Fruit fly (Drosophila melanogaster): ENCODE data around the gene CG32365.

The CG32365 gene

DNA sequence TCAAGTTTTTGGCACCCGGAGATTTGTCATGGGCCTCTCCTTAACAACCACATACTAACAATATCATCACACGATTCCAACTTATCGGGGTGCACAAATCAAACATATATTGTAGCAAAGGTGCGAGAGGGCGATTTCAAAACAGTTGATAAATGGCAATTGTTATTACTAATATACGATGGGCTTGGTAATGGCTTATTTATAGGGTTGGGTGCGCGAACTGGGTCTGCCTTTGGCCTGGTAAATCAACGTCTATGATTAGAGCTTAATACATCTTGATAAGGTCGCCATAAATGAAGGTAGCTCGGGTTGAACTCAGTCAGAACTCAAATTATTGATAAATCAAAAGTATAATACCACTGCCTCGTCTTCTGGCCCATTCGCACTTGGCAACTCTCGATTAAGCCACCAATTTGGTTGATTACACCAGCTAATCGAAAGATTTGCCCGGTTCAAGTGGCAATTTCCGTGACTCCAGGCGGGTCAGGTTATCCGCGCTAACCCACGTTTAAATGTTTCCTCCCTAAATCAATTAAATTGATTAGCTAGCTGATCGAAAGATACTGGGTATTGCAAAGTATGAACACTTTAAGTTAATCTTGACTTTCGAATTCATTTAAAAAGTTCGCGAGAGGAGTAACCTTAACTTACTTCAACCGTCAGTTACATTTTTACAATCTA, 71.9 kb downstream of the CG32365 start (continued):
- TF ChIP-seq Awh (GFP tag; IDR thresholded peaks at IDR 0.05) (no peak), ato (GFP tag; IDR thresholded peaks at IDR 0.05; ENCODE audit: partially characterized antibody) (no peak), Hr78 (GFP tag; optimal IDR thresholded peaks at IDR 0.05) (peak in 1 of 2 experiments; percentile 21), psq (GFP tag; optimal IDR thresholded peaks at IDR 0.05) (no peak), dan (GFP tag; IDR thresholded peaks at IDR 0.05) (no peak), mirr (GFP tag; optimal IDR thresholded peaks at IDR 0.05) (peak; percentile 12), CG4424 (GFP tag; optimal IDR thresholded peaks at IDR 0.05) (no peak), CG34376 (GFP tag; optimal IDR thresholded peaks at IDR 0.05) (peak; percentile 91)

DNA sequence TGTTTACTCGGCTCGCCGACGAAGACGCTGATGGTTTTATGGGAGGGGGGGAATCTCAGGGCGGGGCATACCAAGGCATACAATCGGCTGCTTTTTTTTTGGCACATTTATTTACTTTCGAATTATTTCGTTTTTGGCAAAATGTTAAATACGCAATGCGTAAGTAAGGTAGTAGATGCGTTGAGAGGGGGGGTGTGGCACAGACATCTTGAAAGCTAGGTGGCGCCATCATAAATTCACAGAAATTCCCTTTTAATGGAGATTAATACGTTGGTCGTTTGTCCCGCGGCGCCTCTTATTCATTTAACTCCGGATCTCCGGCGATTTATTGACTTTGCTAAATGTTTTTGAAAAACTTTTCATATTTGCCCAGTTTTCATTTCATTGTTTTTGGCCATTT, 72.7 kb downstream of the CG32365 start:
- TF ChIP-seq CG10543 (GFP tag; optimal IDR thresholded peaks at IDR 0.05) (no peak), prd (optimal IDR thresholded peaks at IDR 0.05) (no peak), prd (GFP tag; IDR thresholded peaks at IDR 0.05) (0 out of 3 replicates have a peak, but pooled peaks have one; percentile 5), CG1603 (tag; optimal IDR thresholded peaks at IDR 0.05) (no peak), CG6654 (GFP tag; optimal IDR thresholded peaks at IDR 0.05) (no peak), CG10267 (tag; optimal IDR thresholded peaks at IDR 0.05) (no peak), jumu (GFP tag; optimal IDR thresholded peaks at IDR 0.05) (no peak), CG9932 (GFP tag; IDR thresholded peaks at IDR 0.05) (no peak), Taf1 (GFP tag; IDR thresholded peaks at IDR 0.05) (no peak), CG10959 (GFP tag; IDR thresholded peaks at IDR 0.05) (no peak), jing (GFP tag; optimal IDR thresholded peaks at IDR 0.05) (no peak), ham (GFP tag; IDR thresholded peaks at IDR 0.05) (no peak), CG6683 (GFP tag; optimal IDR thresholded peaks at IDR 0.05) (no peak), CG8944 (GFP tag; optimal IDR thresholded peaks at IDR 0.05) (no peak), ci (GFP tag; IDR thresholded peaks at IDR 0.05) (0 out of 3 replicates have a peak, but pooled peaks have one; percentile 36), sqz (GFP tag; optimal IDR thresholded peaks at IDR 0.05) (no peak), vvl (GFP tag; IDR thresholded peaks at IDR 0.05) (no peak), dpn (GFP tag; optimal IDR thresholded peaks at IDR 0.05) (no peak), ind (GFP tag; optimal IDR thresholded peaks at IDR 0.05) (no peak), ap (GFP tag; IDR thresholded peaks at IDR 0.05) (no peak), tx (GFP tag; optimal IDR thresholded peaks at IDR 0.05) (no peak), CG8281 (tag; optimal IDR thresholded peaks at IDR 0.05) (no peak), CG8359 (GFP tag; optimal IDR thresholded peaks at IDR 0.05; ENCODE audit: borderline replicate concordance) (no peak), CG3726 (GFP tag; IDR thresholded peaks at IDR 0.05) (no peak), CG16863 (GFP tag; optimal IDR thresholded peaks at IDR 0.05) (no peak), Dp (GFP tag; optimal IDR thresholded peaks at IDR 0.05) (no peak), Dip2 (GFP tag; IDR thresholded peaks at IDR 0.05) (peak; percentile 84), dati (GFP tag; IDR thresholded peaks at IDR 0.05) (no peak), CG17328 (GFP tag; IDR thresholded peaks at IDR 0.05) (0 out of 2 replicates have a peak, but pooled peaks have one; percentile 9), mld (GFP tag; IDR thresholded peaks at IDR 0.05; ENCODE audit: partially characterized antibody) (no peak), crol (GFP tag; IDR thresholded peaks at IDR 0.05) (peak; percentile 82), CG11696 (GFP tag; IDR thresholded peaks at IDR 0.05) (peak; percentile 12; the same call in 1 of the 2 replicates), stwl (tag; optimal IDR thresholded peaks at IDR 0.05) (no peak), CG8765 (GFP tag; IDR thresholded peaks at IDR 0.05) (no peak), CTCF (GFP tag; optimal IDR thresholded peaks at IDR 0.05) (peak; percentile 87), Optix (GFP tag; IDR thresholded peaks at IDR 0.05) (no peak), B-H2 (GFP tag; optimal IDR thresholded peaks at IDR 0.05) (no peak), Hmx (GFP tag; optimal IDR thresholded peaks at IDR 0.05) (no peak), CG12769 (tag; optimal IDR thresholded peaks at IDR 0.05) (no peak), CG9817 (tag; optimal IDR thresholded peaks at IDR 0.05) (no peak), fd102C (GFP tag; optimal IDR thresholded peaks at IDR 0.05) (no peak), otp (GFP tag; IDR thresholded peaks at IDR 0.05) (0 out of 3 replicates have a peak, but pooled peaks have one; percentile 13)

All from whole organism, embryonic.